Fruit fly (Drosophila melanogaster) whole organism, embryonic: Measurements from ENCODE around the gene CG15425.

Experiments used
- Blimp-1 ChIP-seq: fragments of 200-800 bp; sonication (Bioruptor generic); optimal IDR thresholded peaks from 3 replicates; lab custom pipeline; 2018; ENCODE audit warnings: missing biosample characterization, missing genetic modification characterization, mild to moderate bottlenecking, moderate library complexity, missing genetic modification reagents
- CG10979 ChIP-seq: fragments of 200-800 bp; sonication (Bioruptor generic); optimal IDR thresholded peaks from 2 replicates; lab custom pipeline; 2018; ENCODE audit warnings: missing biosample characterization, mild to moderate bottlenecking, missing genetic modification characterization, moderate library complexity
- CG11093 ChIP-seq: fragments of 200-800 bp; sonication (Bioruptor generic); IDR thresholded peaks from 3 replicates; pipeline ENCODE4 v1.3.6; 2022; ENCODE audit warnings: missing biosample characterization, missing genetic modification characterization
- CG11560 ChIP-seq: fragments of 200-800 bp; sonication (Bioruptor generic); IDR thresholded peaks from 3 replicates; pipeline ENCODE4 v1.3.6; 2022; ENCODE audit warnings: missing biosample characterization, missing genetic modification characterization
- CG12155 ChIP-seq: fragments of 200-800 bp; sonication (Bioruptor generic); optimal IDR thresholded peaks from 3 replicates; lab custom pipeline; 2016; ENCODE audit warnings: missing biosample characterization, missing genetic modification characterization
- CG12391 ChIP-seq: fragments of 200-800 bp; sonication (Bioruptor generic); optimal IDR thresholded peaks from 3 replicates; lab custom pipeline; 2018; ENCODE audit warnings: missing biosample characterization, mild to moderate bottlenecking, missing genetic modification characterization, moderate library complexity
- CG16863 ChIP-seq: fragments of 200-800 bp; sonication (Bioruptor generic); optimal IDR thresholded peaks from 3 replicates; lab custom pipeline; 2016; ENCODE audit warnings: missing biosample characterization, missing genetic modification characterization
- CG17829 ChIP-seq: fragments of 200-800 bp; optimal IDR thresholded peaks from 2 replicates; lab custom pipeline; 2019; ENCODE audit warnings: missing biosample characterization, mild to moderate bottlenecking, missing genetic modification characterization, moderate library complexity
- CG17912 ChIP-seq: fragments of 200-800 bp; sonication (Bioruptor generic); optimal IDR thresholded peaks from 2 replicates; lab custom pipeline; 2018; ENCODE audit warnings: missing biosample characterization, mild to moderate bottlenecking, missing genetic modification characterization
- CG18764 ChIP-seq: fragments of 200-800 bp; sonication (Bioruptor generic); optimal IDR thresholded peaks from 3 replicates; lab custom pipeline; 2016; ENCODE audit warnings: missing biosample characterization, missing genetic modification characterization
- CG2202 ChIP-seq: fragments of 200-800 bp; sonication (Bioruptor generic); optimal IDR thresholded peaks from 2 replicates; lab custom pipeline; 2018; ENCODE audit warnings: missing biosample characterization, mild to moderate bottlenecking, missing genetic modification characterization
- CG2678 ChIP-seq: fragments of 200-800 bp; sonication (Bioruptor generic); optimal IDR thresholded peaks from 3 replicates; lab custom pipeline; 2019; ENCODE audit warnings: missing biosample characterization, mild to moderate bottlenecking, missing genetic modification characterization, moderate library complexity
- CG4820 ChIP-seq: fragments of 200-800 bp; sonication (Bioruptor generic); optimal IDR thresholded peaks from 3 replicates; lab custom pipeline; 2016; ENCODE audit warnings: missing biosample characterization, missing genetic modification characterization
- CG5245 ChIP-seq: fragments of 200-800 bp; sonication (Bioruptor generic); optimal IDR thresholded peaks from 3 replicates; lab custom pipeline; 2016; ENCODE audit warnings: missing biosample characterization, missing genetic modification characterization
- CG6765 ChIP-seq: fragments of 200-800 bp; sonication (Bioruptor generic); optimal IDR thresholded peaks from 3 replicates; lab custom pipeline; 2017; ENCODE audit warnings: missing biosample characterization, mild to moderate bottlenecking, missing genetic modification characterization
- CG6791 ChIP-seq: fragments of 200-800 bp; sonication (Bioruptor generic); IDR thresholded peaks from 3 replicates; pipeline ENCODE4 v1.3.6; 2022; ENCODE audit warnings: missing biosample characterization, missing genetic modification characterization; ENCODE audit not compliant: partially characterized antibody
- CG7556 ChIP-seq: fragments of 200-800 bp; sonication (Bioruptor generic); optimal IDR thresholded peaks from 2 replicates; lab custom pipeline; 2017; ENCODE audit warnings: missing biosample characterization, mild to moderate bottlenecking, missing genetic modification characterization
- CG7928 ChIP-seq: fragments of 200-800 bp; sonication (Bioruptor generic); optimal IDR thresholded peaks from 2 replicates; lab custom pipeline; 2017; ENCODE audit warnings: missing biosample characterization, mild to moderate bottlenecking, missing genetic modification characterization
- CG8944 ChIP-seq: fragments of 200-800 bp; sonication (Bioruptor generic); optimal IDR thresholded peaks from 3 replicates; lab custom pipeline; 2016; ENCODE audit warnings: missing biosample characterization, missing genetic modification characterization
- CG9437 ChIP-seq: fragments of 200-800 bp; sonication (Bioruptor generic); optimal IDR thresholded peaks from 2 replicates; lab custom pipeline; 2018; ENCODE audit warnings: missing biosample characterization, mild to moderate bottlenecking, missing genetic modification characterization
- CG9609 ChIP-seq: fragments of 200-800 bp; sonication (Bioruptor generic); optimal IDR thresholded peaks from 3 replicates; lab custom pipeline; 2016; ENCODE audit warnings: missing biosample characterization, missing genetic modification characterization
- Camta ChIP-seq: fragments of 200-800 bp; sonication (Bioruptor generic); optimal IDR thresholded peaks from 2 replicates; lab custom pipeline; 2016; ENCODE audit warnings: missing biosample characterization, missing genetic modification characterization
- D19B ChIP-seq: fragments of 200-800 bp; sonication (Bioruptor generic); optimal IDR thresholded peaks from 2 replicates; lab custom pipeline; 2017; ENCODE audit warnings: missing biosample characterization, mild to moderate bottlenecking, missing genetic modification characterization
- Dip2 ChIP-seq: fragments of 200-800 bp; sonication (Bioruptor generic); IDR thresholded peaks from 2 replicates; pipeline ENCODE4 v1.3.6; 2022; ENCODE audit warnings: missing biosample characterization, missing genetic modification characterization
- Hr3 ChIP-seq: fragments of 200-800 bp; sonication (Bioruptor generic); optimal IDR thresholded peaks from 3 replicates; lab custom pipeline; 2016; ENCODE audit warnings: missing biosample characterization, missing genetic modification characterization
- Hr78 ChIP-seq, 2 experiments: fragments of 200-800 bp in 1 of 2; fragments of >200 bp in 1 of 2; sonication (Bioruptor generic) in 1 of 2; optimal IDR thresholded peaks; 2 replicates each; lab custom pipeline; 2017 to 2019; ENCODE audit warnings: missing biosample characterization in 2 of 2, missing genetic modification characterization in 2 of 2, mild to moderate bottlenecking in 1 of 2, moderate library complexity in 1 of 2
- Neu2 ChIP-seq: fragments of 200-800 bp; sonication (Bioruptor generic); optimal IDR thresholded peaks from 3 replicates; lab custom pipeline; 2016; ENCODE audit warnings: missing biosample characterization, missing genetic modification characterization, borderline replicate concordance
- Optix ChIP-seq: fragments of 200-800 bp; sonication (Bioruptor generic); IDR thresholded peaks from 3 replicates; pipeline ENCODE4 v1.3.6; 2022; ENCODE audit warnings: missing biosample characterization, missing genetic modification characterization
- PHDP ChIP-seq: fragments of 200-800 bp; sonication (Bioruptor generic); optimal IDR thresholded peaks from 3 replicates; lab custom pipeline; 2018; ENCODE audit warnings: missing biosample characterization, mild to moderate bottlenecking, missing genetic modification characterization, moderate library complexity
- Pdp1 ChIP-seq, 2 experiments: fragments of 200-800 bp; sonication (Bioruptor generic); optimal IDR thresholded peaks; 3 replicates each; lab custom pipeline; 2016; ENCODE audit warnings: missing biosample characterization in 2 of 2, missing genetic modification characterization in 2 of 2, mild to moderate bottlenecking in 1 of 2, moderate library complexity in 1 of 2
- Rfx ChIP-seq: fragments of 200-800 bp; sonication (Bioruptor generic); IDR thresholded peaks from 2 replicates; pipeline ENCODE4 v1.3.6; 2022; ENCODE audit warnings: missing biosample characterization, missing genetic modification characterization
- YL-1 ChIP-seq: fragments of 200-800 bp; sonication (Bioruptor generic); optimal IDR thresholded peaks from 3 replicates; lab custom pipeline; 2017; ENCODE audit warnings: missing biosample characterization, mild to moderate bottlenecking, missing genetic modification characterization
- ac ChIP-seq: fragments of 200-800 bp; sonication (Bioruptor generic); optimal IDR thresholded peaks from 3 replicates; lab custom pipeline; 2017; ENCODE audit warnings: missing biosample characterization, mild to moderate bottlenecking, missing genetic modification characterization
- cg ChIP-seq: fragments of 200-800 bp; sonication (Bioruptor generic); optimal IDR thresholded peaks from 3 replicates; lab custom pipeline; 2019; ENCODE audit warnings: missing biosample characterization, mild to moderate bottlenecking, missing genetic modification characterization, moderate library complexity
- dmrt11E ChIP-seq: fragments of 200-800 bp; sonication (Bioruptor generic); optimal IDR thresholded peaks from 3 replicates; lab custom pipeline; 2018; ENCODE audit warnings: missing biosample characterization, mild to moderate bottlenecking, missing genetic modification characterization, moderate library complexity
- fd102C ChIP-seq: fragments of 200-800 bp; sonication (Bioruptor generic); optimal IDR thresholded peaks from 2 replicates; lab custom pipeline; 2018; ENCODE audit warnings: missing biosample characterization, mild to moderate bottlenecking, missing genetic modification characterization, moderate library complexity
- fd64A ChIP-seq: fragments of 200-800 bp; sonication (Bioruptor generic); optimal IDR thresholded peaks from 3 replicates; lab custom pipeline; 2018; ENCODE audit warnings: missing biosample characterization, mild to moderate bottlenecking, missing genetic modification characterization
- grn ChIP-seq: fragments of 200-800 bp; sonication (Bioruptor generic); optimal IDR thresholded peaks from 3 replicates; lab custom pipeline; 2017; ENCODE audit warnings: missing biosample characterization, missing genetic modification characterization
- gsb ChIP-seq: fragments of 200-800 bp; sonication (Bioruptor generic); IDR thresholded peaks from 2 replicates; pipeline ENCODE4 v1.3.6; 2022; ENCODE audit warnings: missing biosample characterization, missing genetic modification characterization
- ham ChIP-seq: fragments of 200-800 bp; sonication (Bioruptor generic); IDR thresholded peaks from 2 replicates; pipeline ENCODE4 v1.3.6; 2022; ENCODE audit warnings: missing biosample characterization, missing genetic modification characterization
- jing ChIP-seq: fragments of 200-800 bp; sonication (Bioruptor generic); optimal IDR thresholded peaks from 2 replicates; lab custom pipeline; 2018; ENCODE audit warnings: missing biosample characterization, mild to moderate bottlenecking, missing genetic modification characterization
- kni ChIP-seq: fragments of 200-800 bp; sonication (Bioruptor generic); optimal IDR thresholded peaks from 3 replicates; lab custom pipeline; 2017; ENCODE audit warnings: mild to moderate bottlenecking, missing biosample characterization, missing genetic modification reagents, missing genetic modification characterization
- lbe ChIP-seq: fragments of 200-800 bp; sonication (Bioruptor generic); optimal IDR thresholded peaks from 2 replicates; lab custom pipeline; 2016; ENCODE audit warnings: missing biosample characterization, mild to moderate bottlenecking, missing genetic modification characterization
- pita ChIP-seq: fragments of 200-800 bp; sonication (Bioruptor generic); optimal IDR thresholded peaks from 2 replicates; lab custom pipeline; 2017; ENCODE audit warnings: missing biosample characterization, mild to moderate bottlenecking, missing genetic modification characterization
- psq ChIP-seq: fragments of 200-800 bp; sonication (Bioruptor generic); optimal IDR thresholded peaks from 2 replicates; lab custom pipeline; 2017; ENCODE audit warnings: missing biosample characterization, missing genetic modification characterization
- row ChIP-seq: fragments of 200-800 bp; sonication (Bioruptor generic); IDR thresholded peaks from 3 replicates; pipeline ENCODE4 v1.3.6; 2022; ENCODE audit warnings: missing biosample characterization, missing genetic modification characterization
- ttk ChIP-seq: fragments of 200-800 bp; sonication (Bioruptor generic); IDR thresholded peaks from 2 replicates; pipeline ENCODE4 v2.1.2; 2022; ENCODE audit warnings: missing biosample characterization, missing genetic modification characterization
- tx ChIP-seq: fragments of 200-800 bp; sonication (Bioruptor generic); optimal IDR thresholded peaks from 2 replicates; lab custom pipeline; 2016; ENCODE audit warnings: missing biosample characterization, missing genetic modification characterization
- z ChIP-seq: fragments of 200-800 bp; sonication (Bioruptor generic); IDR thresholded peaks from 3 replicates; pipeline ENCODE4 v1.3.6; 2022; ENCODE audit warnings: missing biosample characterization, missing genetic modification characterization
- zen ChIP-seq: fragments of 200-800 bp; sonication (Bioruptor generic); optimal IDR thresholded peaks from 3 replicates; lab custom pipeline; 2018; ENCODE audit warnings: missing biosample characterization, mild to moderate bottlenecking, missing genetic modification characterization, moderate library complexity
- zf30C ChIP-seq: fragments of 200-800 bp; sonication (Bioruptor generic); optimal IDR thresholded peaks from 3 replicates; lab custom pipeline; 2018; ENCODE audit warnings: missing biosample characterization, mild to moderate bottlenecking, missing genetic modification characterization

Gene CG15425

DNA sequence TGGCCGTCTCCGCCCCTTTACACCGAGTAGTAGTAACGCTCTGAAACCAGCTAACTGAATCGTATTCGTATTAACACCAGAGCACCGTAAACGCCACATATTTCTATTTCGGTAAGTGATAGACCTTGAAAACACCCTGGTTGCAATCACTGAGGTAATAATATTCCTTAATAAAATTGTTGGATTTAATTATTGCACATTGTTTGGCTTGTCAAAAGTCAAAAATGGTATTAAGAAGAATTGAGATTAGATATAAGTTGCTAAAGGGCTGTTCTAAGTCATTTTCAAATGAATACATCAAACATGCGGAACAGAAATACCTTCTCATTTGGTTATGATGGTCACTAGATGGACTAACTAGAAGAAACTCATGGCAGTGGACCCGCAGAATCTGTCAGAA, 38.6 kb upstream of the CG15425 start (continued):
- TF ChIP-seq CG6765 (GFP tag; lab: Kevin White, UChicago): no peak
- TF ChIP-seq PHDP (tag; lab: Kevin White, UChicago): no peak
- TF ChIP-seq z: no peak
- no peak for TF ChIP-seq ttk
- no peak for TF ChIP-seq zen (tag; lab: Kevin White, UChicago)
- no peak for TF ChIP-seq CG16863 (GFP tag; lab: Kevin White, UChicago)
- TF ChIP-seq jing (GFP tag; lab: Kevin White, UChicago): no peak
- TF ChIP-seq CG7928: no peak
- no peak for TF ChIP-seq CG12155 (GFP tag; lab: Kevin White, UChicago)
- TF ChIP-seq Optix: no peak
- peak; percentile 3 for TF ChIP-seq CG7556 (GFP tag; lab: Kevin White, UChicago)
- no peak for TF ChIP-seq CG9609 (GFP tag; lab: Kevin White, UChicago)
- no peak for TF ChIP-seq Neu2 (GFP tag; lab: Kevin White, UChicago)
- TF ChIP-seq CG2678 (tag; lab: Kevin White, UChicago): no peak
- TF ChIP-seq CG17829 (tag; lab: Kevin White, UChicago): peak; percentile 32
- peak; percentile 94 for TF ChIP-seq D19B (GFP tag; lab: Kevin White, UChicago)
- TF ChIP-seq ham (GFP tag; lab: Robert Waterston, UW): no peak
- TF ChIP-seq row (GFP tag; lab: Robert Waterston, UW): peak; percentile 57; the same call in 2 of the 3 replicates
- TF ChIP-seq YL-1 (GFP tag; lab: Kevin White, UChicago): no peak
- no peak for TF ChIP-seq grn (GFP tag; lab: Kevin White, UChicago)
- TF ChIP-seq CG12391: peak; percentile 42
- no peak for TF ChIP-seq Dip2 (GFP tag; lab: Robert Waterston, UW)
- TF ChIP-seq Hr78 (GFP tag; optimal IDR thresholded peaks at IDR 0.05; lab: Kevin White, UChicago): no peak
- peak; percentile 31 for TF ChIP-seq Blimp-1
- TF ChIP-seq CG9437 (GFP tag; lab: Kevin White, UChicago): peak; percentile 12
- TF ChIP-seq kni (GFP tag; lab: Kevin White, UChicago): peak; percentile 16
- TF ChIP-seq dmrt11E (tag; lab: Kevin White, UChicago): peak; percentile 34
- TF ChIP-seq Hr3 (GFP tag; lab: Kevin White, UChicago): no peak
- TF ChIP-seq CG4820: no peak
- TF ChIP-seq CG11560 (tag; lab: Robert Waterston, UW): no peak
- no peak for TF ChIP-seq CG6791 (GFP tag; lab: Robert Waterston, UW)
- no peak for TF ChIP-seq Camta (GFP tag; lab: Kevin White, UChicago)
- TF ChIP-seq cg (GFP tag; lab: Kevin White, UChicago): no peak
- no peak; the same call in 1 of the 2 replicates for TF ChIP-seq Rfx (GFP tag; lab: Robert Waterston, UW)
- no peak for TF ChIP-seq CG5245 (GFP tag; lab: Kevin White, UChicago)
- peak in 1 of 2 experiments; percentile 11 for TF ChIP-seq Pdp1 (GFP tag; optimal IDR thresholded peaks at IDR 0.05; lab: Kevin White, UChicago)
- TF ChIP-seq fd64A (GFP tag; lab: Kevin White, UChicago): no peak
- TF ChIP-seq ac (GFP tag; lab: Kevin White, UChicago): no peak
- TF ChIP-seq gsb (GFP tag; lab: Robert Waterston, UW): no peak
- no peak for TF ChIP-seq CG17912 (GFP tag; lab: Kevin White, UChicago)
- peak; percentile 48 for TF ChIP-seq CG10979 (tag; lab: Kevin White, UChicago)
- TF ChIP-seq CG11093 (GFP tag; lab: Robert Waterston, UW): no peak
- no peak for TF ChIP-seq CG2202 (tag; lab: Kevin White, UChicago)
- TF ChIP-seq zf30C: no peak
- no peak for TF ChIP-seq lbe
- TF ChIP-seq fd102C: no peak
- no peak for TF ChIP-seq tx (GFP tag; lab: Kevin White, UChicago)
- no peak for TF ChIP-seq CG8944
- TF ChIP-seq pita (GFP tag; lab: Kevin White, UChicago): no peak
- TF ChIP-seq CG18764 (GFP tag; lab: Kevin White, UChicago): no peak
- no peak for TF ChIP-seq psq (GFP tag; lab: Kevin White, UChicago)
